Fruit fly (Drosophila melanogaster): ENCODE measurements around the gene CG9030.

Gene CG9030

DNA sequence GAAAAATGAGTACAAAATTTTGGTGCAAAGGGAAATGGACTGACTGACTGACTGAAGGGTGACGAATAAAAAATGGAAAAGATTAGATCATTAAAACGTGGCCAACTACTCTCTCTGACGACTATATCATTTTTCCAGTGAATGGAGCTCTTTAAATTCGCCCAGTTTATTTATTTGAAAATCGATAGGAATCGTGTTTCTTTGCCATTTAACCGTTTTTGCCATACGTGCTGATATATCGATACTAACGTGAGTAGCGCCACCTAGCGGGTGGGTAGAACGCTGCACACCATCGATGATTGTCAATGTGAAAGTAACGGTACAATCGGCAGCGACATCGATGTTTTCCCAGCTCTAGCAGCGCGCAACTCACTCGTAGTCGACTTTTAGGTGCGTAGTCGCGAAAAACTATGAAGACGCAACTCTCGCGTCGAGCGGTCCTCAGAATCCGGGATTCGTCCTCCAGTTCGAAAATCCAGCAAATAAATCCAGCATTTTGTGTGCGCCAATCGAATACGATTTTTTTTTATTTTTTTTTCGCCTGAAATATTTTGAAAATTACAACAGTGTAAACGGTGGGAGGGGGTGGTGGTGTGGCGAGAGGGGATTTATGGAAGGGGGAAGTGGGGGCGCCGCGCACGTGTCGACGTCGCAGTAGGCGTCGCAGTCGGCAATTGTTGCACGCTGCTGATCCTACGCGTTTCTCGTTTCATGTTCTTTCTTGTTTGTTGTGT is at the start of gene CG9030, which contains the start of gene eag:
Gene CG9030 (minus strand): TSS at position 51 of the 734 bp plus-strand sequence.
Gene eag (plus strand): TSS at position 428 of the 734 bp plus-strand sequence.
- TF ChIP-seq ttk (optimal IDR thresholded peaks at IDR 0.05) (no peak), h (optimal IDR thresholded peaks at IDR 0.05) (no peak), insv (optimal IDR thresholded peaks at IDR 0.05) (no peak), Sin3A (optimal IDR thresholded peaks at IDR 0.05) (no peak), Myc (optimal IDR thresholded peaks at IDR 0.05) (no peak), psq (optimal IDR thresholded peaks at IDR 0.05) (no peak)

dm6 chrX:14960856-14961255 is 6.0 kb upstream of the CG9030 start:
- TF ChIP-seq Myc (optimal IDR thresholded peaks at IDR 0.05): no peak
- no peak for TF ChIP-seq h (optimal IDR thresholded peaks at IDR 0.05)
- no peak for TF ChIP-seq psq (optimal IDR thresholded peaks at IDR 0.05)

- TF ChIP-seq ttk (optimal IDR thresholded peaks at IDR 0.05) (no peak), Myc (optimal IDR thresholded peaks at IDR 0.05) (no peak), insv (optimal IDR thresholded peaks at IDR 0.05) (no peak), h (optimal IDR thresholded peaks at IDR 0.05) (no peak), psq (optimal IDR thresholded peaks at IDR 0.05) (no peak), Sin3A (optimal IDR thresholded peaks at IDR 0.05) (no peak)
These were observed 1.0 kb downstream of the CG9030 start for dm6 chrX:14953896-14954295.

- TF ChIP-seq ttk (optimal IDR thresholded peaks at IDR 0.05): no peak
- no peak for TF ChIP-seq insv (optimal IDR thresholded peaks at IDR 0.05)
These were observed 1.8 kb downstream of the CG9030 start, which contains the start of gene pdgy for dm6 chrX:14952845-14953720. TSS of gene pdgy (minus strand) at chrX:14953532.

DNA sequence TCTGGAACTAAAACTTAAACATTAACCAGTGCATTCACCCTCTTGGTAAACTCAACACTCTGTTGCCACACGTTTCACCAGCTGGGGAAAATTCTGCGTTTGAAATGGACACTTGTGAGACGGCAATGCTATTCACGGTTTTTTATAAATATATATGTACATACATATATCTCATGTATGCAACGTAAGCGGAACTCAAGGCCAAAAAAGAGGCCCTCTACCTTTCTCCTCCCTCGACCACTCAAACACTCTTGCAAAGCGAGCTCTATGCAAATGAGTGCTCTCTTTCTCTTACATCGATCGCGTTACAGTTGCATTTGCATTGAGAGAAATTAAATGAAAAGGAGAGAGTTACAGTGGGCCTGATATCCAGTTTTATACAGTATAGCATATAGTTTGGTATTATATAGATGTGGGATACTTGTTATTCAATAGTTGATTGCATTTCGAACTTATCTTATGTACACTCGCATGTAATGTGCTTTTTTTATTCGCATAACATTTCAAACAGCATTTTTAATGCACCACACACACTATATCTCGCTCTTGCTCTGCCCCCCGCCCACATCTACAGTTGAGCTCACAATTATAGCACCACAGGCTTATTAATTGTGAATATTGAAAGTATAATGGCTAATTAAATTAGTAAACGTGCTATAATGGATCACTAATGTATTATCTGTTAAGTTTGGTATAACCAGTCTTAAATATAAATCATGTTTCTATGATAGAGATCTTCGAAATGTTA is 2.6 kb downstream of the CG9030 start:
- TF ChIP-seq insv (optimal IDR thresholded peaks at IDR 0.05) (no peak), ttk (optimal IDR thresholded peaks at IDR 0.05) (no peak), h (optimal IDR thresholded peaks at IDR 0.05) (no peak), Sin3A (optimal IDR thresholded peaks at IDR 0.05) (no peak), Myc (optimal IDR thresholded peaks at IDR 0.05) (no peak)

DNA sequence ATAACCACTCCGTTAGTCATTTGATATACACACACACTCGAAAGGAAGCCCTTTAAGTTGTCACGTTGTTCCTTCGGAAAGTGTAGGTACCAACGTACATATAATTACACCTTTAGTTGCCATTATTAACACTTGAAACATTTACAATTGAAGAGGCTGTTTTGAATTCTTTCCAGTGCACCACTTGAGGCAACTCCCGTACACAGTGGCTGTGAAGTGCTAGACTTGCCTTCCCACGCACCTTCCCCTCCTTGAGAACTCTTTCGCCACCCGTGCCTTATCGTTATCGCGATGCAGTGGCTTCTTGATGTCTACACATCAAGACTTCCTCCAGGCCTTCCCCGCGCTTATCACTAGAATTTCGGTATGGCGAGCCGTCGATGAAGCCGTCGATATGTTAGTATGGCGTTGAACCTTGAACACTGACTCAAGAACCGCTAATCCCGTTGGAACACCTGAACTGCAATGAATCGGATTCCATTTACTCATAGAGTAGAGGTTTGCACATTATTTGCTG is 3.5 kb downstream of the CG9030 start:
- TF ChIP-seq h (optimal IDR thresholded peaks at IDR 0.05) (no peak), psq (optimal IDR thresholded peaks at IDR 0.05) (no peak), insv (optimal IDR thresholded peaks at IDR 0.05) (no peak), Myc (optimal IDR thresholded peaks at IDR 0.05) (no peak), ttk (optimal IDR thresholded peaks at IDR 0.05) (no peak), Sin3A (optimal IDR thresholded peaks at IDR 0.05) (no peak)

DNA sequence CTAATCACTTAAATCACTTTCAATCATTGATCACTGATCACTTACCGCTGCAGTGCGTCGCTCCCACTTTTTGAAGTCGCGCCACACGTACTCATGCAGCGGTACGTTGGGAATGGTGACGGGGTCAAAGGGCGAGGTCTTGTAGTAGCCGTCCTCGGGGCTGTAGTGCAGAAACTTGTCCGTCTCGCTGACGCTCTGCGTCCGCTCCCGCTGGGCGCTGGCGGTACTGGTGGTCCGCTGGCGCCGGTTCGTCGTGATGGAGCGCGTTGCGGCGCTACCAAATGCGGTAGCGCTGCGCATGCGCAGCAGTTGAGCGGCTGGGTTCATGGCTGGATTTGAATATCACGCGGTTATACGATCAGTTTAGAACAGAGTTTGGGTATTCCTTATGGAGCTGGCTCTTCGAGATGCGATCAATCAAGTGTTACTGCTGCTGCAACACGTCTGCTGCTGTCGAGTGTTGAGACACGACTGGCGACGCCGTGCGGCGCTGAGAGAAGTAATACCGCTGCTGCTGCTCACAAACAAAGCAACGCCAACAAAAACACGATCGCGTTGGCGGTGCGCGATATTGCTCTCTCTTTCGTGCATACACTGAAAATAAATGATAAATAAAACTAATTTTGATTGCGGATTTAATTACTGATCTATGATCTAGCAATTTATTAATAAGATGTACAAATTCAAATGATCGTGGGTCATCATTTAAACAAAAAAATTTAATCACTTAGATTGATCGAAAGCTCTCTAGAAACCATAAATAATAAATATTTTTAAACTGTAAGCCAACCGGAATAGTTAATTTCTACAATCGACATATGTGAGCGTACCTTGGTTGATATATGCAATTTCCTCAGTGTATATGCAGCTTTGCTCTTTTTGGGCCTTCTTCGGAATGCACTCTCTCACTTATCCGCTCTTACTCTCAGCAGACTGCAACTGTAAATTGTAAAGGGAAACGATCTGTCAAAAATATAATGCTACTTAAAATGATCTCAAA is 4.3 kb downstream of the CG9030 start:
- no peak for TF ChIP-seq Sin3A (optimal IDR thresholded peaks at IDR 0.05)
- no peak for TF ChIP-seq insv (optimal IDR thresholded peaks at IDR 0.05)
- TF ChIP-seq h (optimal IDR thresholded peaks at IDR 0.05): no peak
- no peak for TF ChIP-seq ttk (optimal IDR thresholded peaks at IDR 0.05)

DNA sequence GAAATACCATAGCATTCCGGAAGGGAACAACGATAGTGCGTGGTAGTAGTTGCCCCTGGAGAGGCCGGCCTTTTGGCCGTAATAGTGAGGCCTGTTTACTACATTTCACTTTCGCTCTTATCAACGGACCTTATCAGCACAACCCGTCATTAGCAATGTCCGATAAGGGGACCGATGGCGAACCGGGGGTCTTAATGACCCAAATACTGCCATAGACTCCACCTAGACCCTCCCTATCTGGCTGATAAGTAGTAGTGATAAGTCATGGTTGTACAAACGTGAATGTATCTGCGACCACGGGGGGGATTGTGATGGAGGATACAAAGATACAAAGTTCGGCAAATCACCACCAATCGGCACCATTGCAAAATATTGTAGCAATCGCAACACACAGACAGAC is 5.7 kb downstream of the CG9030 start:
- TF ChIP-seq ttk (optimal IDR thresholded peaks at IDR 0.05): no peak
- TF ChIP-seq insv (optimal IDR thresholded peaks at IDR 0.05): no peak
- TF ChIP-seq Myc (optimal IDR thresholded peaks at IDR 0.05): no peak
- TF ChIP-seq psq (optimal IDR thresholded peaks at IDR 0.05): no peak
- no peak for TF ChIP-seq h (optimal IDR thresholded peaks at IDR 0.05)
- TF ChIP-seq Sin3A (optimal IDR thresholded peaks at IDR 0.05): no peak

DNA sequence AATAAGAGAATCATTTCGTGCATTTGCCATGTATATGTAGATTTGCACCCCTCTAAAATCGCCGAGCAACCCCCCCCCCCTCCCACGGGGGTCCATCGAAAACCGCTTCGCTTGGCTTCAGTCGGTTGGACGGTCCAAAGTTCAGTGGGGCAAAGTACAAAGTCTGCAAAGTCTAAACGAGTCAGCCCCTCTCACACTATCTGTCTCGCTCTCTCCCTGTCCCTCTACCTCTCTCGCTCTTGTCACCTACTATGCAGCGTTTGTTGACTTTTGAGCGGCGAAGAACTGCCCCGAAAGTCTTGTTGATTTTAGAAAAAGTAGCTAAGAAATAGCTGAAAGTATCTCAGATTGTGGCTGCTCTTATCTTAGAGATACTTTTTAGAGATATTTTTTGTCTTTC is 7.5 kb downstream of the CG9030 start:
- TF ChIP-seq ttk (optimal IDR thresholded peaks at IDR 0.05): no peak

- TF ChIP-seq psq (optimal IDR thresholded peaks at IDR 0.05): no peak
- TF ChIP-seq h (optimal IDR thresholded peaks at IDR 0.05): no peak
- no peak for TF ChIP-seq Myc (optimal IDR thresholded peaks at IDR 0.05)
- no peak for TF ChIP-seq Sin3A (optimal IDR thresholded peaks at IDR 0.05)
- TF ChIP-seq insv (optimal IDR thresholded peaks at IDR 0.05): no peak
- TF ChIP-seq ttk (optimal IDR thresholded peaks at IDR 0.05): no peak
These were observed 8.4 kb downstream of the CG9030 start for dm6 chrX:14946522-14946921.

- no peak for TF ChIP-seq Sin3A (optimal IDR thresholded peaks at IDR 0.05)
- TF ChIP-seq psq (optimal IDR thresholded peaks at IDR 0.05): no peak
- no peak for TF ChIP-seq ttk (optimal IDR thresholded peaks at IDR 0.05)
- TF ChIP-seq insv (optimal IDR thresholded peaks at IDR 0.05): no peak
- TF ChIP-seq Myc (optimal IDR thresholded peaks at IDR 0.05): no peak
- no peak for TF ChIP-seq h (optimal IDR thresholded peaks at IDR 0.05)
These were observed 18.6 kb downstream of the CG9030 start for dm6 chrX:14936250-14936649.

Measured in Kc167 (cell line).